Fruit fly (Drosophila melanogaster): ENCODE results near the gene qjt.

The qjt gene

DNA sequence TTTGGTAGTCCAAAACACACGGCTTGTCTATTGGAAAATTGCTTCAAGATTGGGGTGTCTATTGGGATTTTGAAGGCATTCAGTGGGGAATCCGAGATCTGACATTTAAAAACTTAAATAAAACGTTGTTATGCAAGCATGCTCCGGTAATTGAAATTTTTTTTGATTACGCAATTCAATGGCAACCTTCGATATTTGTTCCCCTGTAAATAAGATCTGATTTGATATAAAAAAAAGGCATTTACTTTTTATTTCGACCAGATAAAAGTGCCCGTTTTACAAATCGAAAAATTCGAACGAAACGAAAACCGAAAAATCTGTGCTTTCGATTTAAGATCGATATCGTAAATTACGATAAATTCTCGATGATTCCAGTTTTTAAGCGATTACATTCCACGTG is at the start of gene qjt, which contains the start of gene CG13733:
qjt (plus strand) TSS at position 271 of the 400 bp plus-strand sequence.
CG13733 (minus strand) TSS at position 101 of the 400 bp plus-strand sequence.
- TF ChIP-seq noc (tag; optimal IDR thresholded peaks at IDR 0.05) = no peak

- no peak for TF ChIP-seq noc (tag; optimal IDR thresholded peaks at IDR 0.05)
Measured at dm6 chr3L:17430390-17430789, 48.5 kb upstream of the qjt start.

- TF ChIP-seq noc (tag; optimal IDR thresholded peaks at IDR 0.05) = peak; percentile 41
Measured at dm6 chr3L:17430957-17431585, 47.8 kb upstream of the qjt start.

dm6 chr3L:17432947-17433346 is 45.9 kb upstream of the qjt start, which contains the start of gene frc:
Gene frc (minus strand): TSS chr3L:17433190.
- no peak for TF ChIP-seq noc (tag; optimal IDR thresholded peaks at IDR 0.05)

dm6 chr3L:17433555-17433954 is 45.3 kb upstream of the qjt start, which contains the start of the genes Coq4 and CG32176:
Gene Coq4 (minus strand): TSS chr3L:17433621.
Gene CG32176 (plus strand): TSS chr3L:17433868.
- peak; percentile 94 for TF ChIP-seq noc (tag; optimal IDR thresholded peaks at IDR 0.05)

DNA sequence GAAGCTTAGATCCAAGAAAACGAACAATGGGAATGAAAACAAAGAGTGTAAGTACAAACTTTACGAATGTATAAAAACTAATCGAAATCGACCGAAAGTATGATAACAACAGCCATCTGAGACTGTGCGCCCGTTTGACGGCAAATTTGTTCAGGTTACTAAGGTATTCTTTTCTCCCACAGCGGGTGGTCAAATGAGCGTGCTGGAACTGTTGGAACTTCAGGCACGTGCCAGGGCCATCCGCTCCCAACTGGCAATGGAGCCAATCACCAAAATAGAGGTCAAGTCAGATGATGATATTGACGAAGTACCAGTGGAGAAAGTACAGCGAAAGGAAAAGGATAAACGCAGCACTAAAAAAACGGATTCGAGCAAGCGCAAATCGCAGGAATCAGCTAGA is 42.6 kb upstream of the qjt start, which contains the start of gene CG12229:
CG12229 (minus strand) TSS at position 101 of the 400 bp plus-strand sequence.
- no peak for TF ChIP-seq noc (tag; optimal IDR thresholded peaks at IDR 0.05)

dm6 chr3L:17438872-17439495 is 39.9 kb upstream of the qjt start, which contains the start of gene CG18265:
Gene CG18265 (plus strand): TSS chr3L:17439401.
- no peak for TF ChIP-seq noc (tag; optimal IDR thresholded peaks at IDR 0.05)

DNA sequence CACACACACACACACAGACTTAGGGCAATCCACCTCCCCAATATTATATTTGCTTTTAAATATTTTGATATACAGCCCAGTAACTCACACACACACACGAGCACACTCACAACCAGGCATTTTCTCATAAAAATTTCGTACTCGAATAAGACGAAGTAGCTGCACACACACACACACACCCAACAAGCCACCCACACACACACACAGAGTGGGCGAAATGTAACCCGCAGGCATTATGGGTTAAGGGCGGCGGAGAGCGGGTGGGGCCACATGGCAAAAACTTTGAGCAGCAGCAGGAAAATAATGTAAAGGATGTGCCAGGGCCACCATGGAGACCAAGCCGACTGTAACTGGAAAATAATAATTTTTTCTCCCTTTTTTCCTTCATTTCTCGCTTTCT is 37.3 kb upstream of the qjt start:
- no peak for TF ChIP-seq noc (tag; optimal IDR thresholded peaks at IDR 0.05)

DNA sequence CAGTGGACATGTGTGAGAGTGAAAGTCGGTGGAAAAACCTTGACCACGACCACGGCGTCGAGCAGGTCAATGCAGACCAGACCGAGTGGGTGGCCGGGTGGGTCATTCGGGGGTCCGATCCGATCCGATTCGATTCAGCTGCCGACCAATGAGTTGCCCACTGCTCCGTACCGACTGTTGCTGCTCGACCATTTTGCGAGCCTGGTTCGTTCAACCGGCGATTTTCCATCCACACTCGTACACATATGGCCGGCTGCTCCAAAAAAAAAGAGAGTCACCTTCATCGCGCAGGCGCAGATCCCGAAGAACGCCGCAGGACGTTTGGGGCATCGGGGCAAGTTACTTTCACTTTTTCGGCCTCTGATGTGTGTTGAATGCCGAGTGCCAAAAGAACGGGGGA is 34.3 kb upstream of the qjt start:
- no peak for TF ChIP-seq noc (tag; optimal IDR thresholded peaks at IDR 0.05)

- TF ChIP-seq noc (tag; optimal IDR thresholded peaks at IDR 0.05) = no peak
Measured at dm6 chr3L:17445629-17446431, 33.1 kb upstream of the qjt start.

DNA sequence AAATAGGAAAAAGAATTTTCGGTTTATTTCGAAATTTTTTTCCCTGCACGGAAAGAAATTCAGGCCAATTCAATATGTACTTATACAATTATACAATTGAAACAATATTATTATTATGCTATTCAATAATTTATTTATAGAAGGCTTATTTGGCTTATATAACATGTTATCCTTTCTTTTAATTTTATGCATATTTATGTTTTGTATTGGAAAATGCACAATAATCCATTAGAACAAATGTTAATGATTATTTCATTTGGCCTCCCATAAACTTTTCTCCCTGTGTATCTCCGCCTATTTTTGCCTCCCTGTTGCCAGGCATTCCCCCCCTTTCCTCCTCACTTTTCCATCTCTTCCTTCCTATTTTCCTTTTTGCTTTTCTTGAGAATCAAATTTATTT is 31.0 kb upstream of the qjt start:
- TF ChIP-seq noc (tag; optimal IDR thresholded peaks at IDR 0.05) = no peak

DNA sequence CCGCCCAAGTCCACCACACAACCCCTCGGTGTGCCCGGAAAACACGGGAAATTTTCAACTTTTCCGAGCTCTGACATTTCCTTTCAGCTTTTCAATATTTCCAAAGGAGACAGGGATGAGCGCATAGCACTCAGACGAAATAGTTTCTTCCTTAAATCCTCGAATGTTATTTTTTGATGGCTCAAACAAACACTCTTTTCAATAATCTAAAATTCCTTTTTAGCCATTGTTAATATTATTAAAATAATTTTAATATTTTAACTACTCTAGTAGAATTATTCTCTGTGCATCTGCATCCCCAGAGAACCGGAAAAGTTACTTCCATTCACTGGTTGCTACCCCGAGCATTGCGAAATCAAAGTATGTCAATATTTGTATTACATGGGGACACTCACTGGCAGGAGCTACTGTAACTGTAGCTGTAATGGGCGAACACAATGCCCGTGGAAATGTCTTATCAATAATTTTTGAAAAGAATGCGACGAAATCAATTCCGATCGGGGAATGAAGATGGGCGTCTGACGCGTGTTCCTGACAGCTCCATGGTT is 21.1 kb upstream of the qjt start:
- TF ChIP-seq noc (tag; optimal IDR thresholded peaks at IDR 0.05) = no peak

DNA sequence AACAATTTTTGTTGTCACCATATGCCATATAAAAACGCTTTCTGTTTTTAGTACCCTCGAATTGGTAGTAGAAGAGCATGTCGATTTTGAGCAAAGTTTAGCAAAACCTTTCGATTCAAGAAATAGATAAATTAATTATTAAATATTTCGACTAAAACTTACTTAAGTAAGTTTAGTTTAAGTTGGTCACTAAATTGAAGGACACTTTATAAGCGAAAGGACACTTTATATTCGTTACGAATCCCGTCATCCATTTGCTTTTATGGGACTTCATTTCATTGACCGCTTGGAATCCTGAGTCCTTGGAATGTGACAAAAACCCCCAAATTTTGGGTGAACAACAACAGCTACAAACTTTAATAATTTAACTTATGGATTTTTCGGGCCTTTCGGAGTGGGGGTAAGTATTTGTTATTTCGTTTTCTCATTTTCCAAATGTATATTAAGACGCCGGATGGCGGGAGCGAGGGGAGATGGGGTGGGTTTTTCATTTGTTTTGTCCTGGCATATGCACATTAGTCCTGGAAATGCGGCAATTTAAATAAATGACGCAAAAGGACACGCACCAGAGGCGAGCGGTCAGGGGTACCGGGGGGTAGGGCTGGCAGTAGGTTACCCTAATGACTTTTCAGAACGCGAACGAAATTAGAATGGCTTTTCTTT is 19.9 kb upstream of the qjt start:
- TF ChIP-seq noc (tag; optimal IDR thresholded peaks at IDR 0.05) = no peak

dm6 chr3L:17461369-17462012 is 17.4 kb upstream of the qjt start:
- TF ChIP-seq noc (tag; optimal IDR thresholded peaks at IDR 0.05) = no peak

- TF ChIP-seq noc (tag; optimal IDR thresholded peaks at IDR 0.05) = no peak
Measured at dm6 chr3L:17462474-17462873, 16.4 kb upstream of the qjt start.

All from whole organism, larva.